Worm (Caenorhabditis elegans) whole organism, L1 larva: Measurements from ENCODE around the gene C43D7.7.
"Not testable (repeated sequence)": the region's sequence is repeated elsewhere in the genome, so short reads cannot be mapped to it uniquely, and the experiment has no call there.

Experiments
- C16A3.4 ChIP-seq: fragments of 150-350 bp; optimal IDR thresholded peaks from 2 replicates; lab custom pipeline; 2014; ENCODE audit warnings: missing biosample characterization, missing genetic modification characterization
- C34B4.2 ChIP-seq: sonication (generic microtip); optimal IDR thresholded peaks from 2 replicates; lab custom pipeline; 2017; ENCODE audit warnings: mild to moderate bottlenecking, missing genetic modification characterization, missing compliant biosample characterization
- F16B12.6 ChIP-seq: fragments of 150-350 bp; optimal IDR thresholded peaks from 2 replicates; lab custom pipeline; 2014; ENCODE audit warnings: missing biosample characterization, missing genetic modification characterization
- alr-1 ChIP-seq: fragments of 200-800 bp; sonication (Bioruptor generic); optimal IDR thresholded peaks from 2 replicates; lab custom pipeline; 2018; ENCODE audit warnings: borderline replicate concordance, mild to moderate bottlenecking, missing genetic modification characterization, missing compliant biosample characterization
- aly-2 ChIP-seq: fragments of 150-350 bp; optimal IDR thresholded peaks from 2 replicates; lab custom pipeline; 2014; ENCODE audit warnings: missing biosample characterization, missing genetic modification characterization
- ces-1 ChIP-seq: fragments of 150-350 bp; optimal IDR thresholded peaks from 2 replicates; lab custom pipeline; 2014; ENCODE audit warnings: missing biosample characterization, missing genetic modification reagents, missing genetic modification characterization
- dsc-1 ChIP-seq: sonication (generic microtip); optimal IDR thresholded peaks from 2 replicates; lab custom pipeline; 2016; ENCODE audit warnings: mild to moderate bottlenecking, missing genetic modification characterization, missing compliant biosample characterization
- efl-1 ChIP-seq, 4 experiments: fragments of 150-350 bp; optimal IDR thresholded peaks in 3 of 4; peaks in 1 of 4; 1 replicate in 1 of 4; 2 replicates in 3 of 4; lab custom pipeline; 2014; ENCODE audit warnings: missing biosample characterization in 2 of 4, missing genetic modification characterization in 2 of 4, missing genetic modification reagents in 2 of 4
- elt-2 ChIP-seq: sonication (generic microtip); optimal IDR thresholded peaks from 2 replicates; lab custom pipeline; 2016; ENCODE audit warnings: missing genetic modification characterization, mild to moderate bottlenecking, inconsistent platforms, missing compliant biosample characterization, missing genetic modification reagents
- fkh-4 ChIP-seq: sonication (generic microtip); optimal IDR thresholded peaks from 2 replicates; lab custom pipeline; 2016; ENCODE audit warnings: missing compliant biosample characterization, missing genetic modification characterization, borderline replicate concordance
- isw-1 ChIP-seq: fragments of 200-800 bp; sonication (Bioruptor generic); IDR thresholded peaks from 2 replicates; pipeline ENCODE4 v1.3.6; 2022; ENCODE audit warnings: missing genetic modification characterization, missing compliant biosample characterization
- jun-1 ChIP-seq: fragments of 150-350 bp; optimal IDR thresholded peaks from 2 replicates; lab custom pipeline; 2014; ENCODE audit warnings: missing biosample characterization, missing genetic modification reagents, missing genetic modification characterization
- lin-13 ChIP-seq: fragments of 150-350 bp; optimal IDR thresholded peaks from 2 replicates; lab custom pipeline; 2014; ENCODE audit warnings: missing biosample characterization, missing genetic modification reagents, missing genetic modification characterization
- lin-15B ChIP-seq: fragments of 150-350 bp; sonication (generic microtip); optimal IDR thresholded peaks from 3 replicates; lab custom pipeline; 2014; ENCODE audit warnings: missing biosample characterization, missing genetic modification characterization
- lin-35 ChIP-seq, 2 experiments: fragments of 150-350 bp; optimal IDR thresholded peaks; 2 replicates each; lab custom pipeline; 2014; ENCODE audit warnings: missing biosample characterization in 2 of 2, missing genetic modification characterization in 2 of 2, missing genetic modification reagents in 2 of 2
- mab-9 ChIP-seq: fragments of 200-800 bp; sonication (Bioruptor generic); IDR thresholded peaks from 2 replicates; pipeline ENCODE4 v1.3.6; 2022; ENCODE audit warnings: missing genetic modification reagents, missing genetic modification characterization, missing compliant biosample characterization
- mdl-1 ChIP-seq, 2 experiments: fragments of 150-350 bp; optimal IDR thresholded peaks; 2 replicates each; lab custom pipeline; 2014 to 2017; ENCODE audit warnings: missing biosample characterization in 2 of 2, missing genetic modification characterization in 2 of 2, inconsistent platforms in 1 of 2
- mep-1 ChIP-seq: fragments of 150-350 bp; optimal IDR thresholded peaks from 2 replicates; lab custom pipeline; 2014; ENCODE audit warnings: missing biosample characterization, missing genetic modification characterization
- nhr-28 ChIP-seq: fragments of 150-350 bp; optimal IDR thresholded peaks from 2 replicates; lab custom pipeline; 2014; ENCODE audit warnings: missing biosample characterization, missing genetic modification characterization
- nhr-71 ChIP-seq: sonication (generic microtip); optimal IDR thresholded peaks from 2 replicates; lab custom pipeline; 2016; ENCODE audit warnings: mild to moderate bottlenecking, missing genetic modification characterization, moderate library complexity, missing compliant biosample characterization
- pax-3 ChIP-seq: fragments of 200-800 bp; sonication (Bioruptor generic); optimal IDR thresholded peaks from 2 replicates; lab custom pipeline; 2018; ENCODE audit warnings: mild to moderate bottlenecking, missing genetic modification characterization, moderate library complexity, missing compliant biosample characterization
- snpc-4 ChIP-seq: fragments of 150-350 bp; optimal IDR thresholded peaks from 2 replicates; lab custom pipeline; 2014; ENCODE audit warnings: missing biosample characterization, missing genetic modification characterization
- sup-37 ChIP-seq: fragments of 200-800 bp; sonication (Bioruptor generic); optimal IDR thresholded peaks from 2 replicates; lab custom pipeline; 2018; ENCODE audit warnings: mild to moderate bottlenecking, missing genetic modification characterization, missing compliant biosample characterization
- swsn-7 ChIP-seq: sonication (generic microtip); optimal IDR thresholded peaks from 2 replicates; lab custom pipeline; 2016; ENCODE audit warnings: missing genetic modification characterization, missing compliant biosample characterization
- unc-30 ChIP-seq: sonication (generic microtip); optimal IDR thresholded peaks from 2 replicates; lab custom pipeline; 2017; ENCODE audit warnings: missing biosample characterization, missing genetic modification characterization
- unc-86 ChIP-seq: sonication (generic microtip); optimal IDR thresholded peaks from 2 replicates; lab custom pipeline; 2016; ENCODE audit warnings: missing genetic modification characterization, missing compliant biosample characterization
- vab-15 ChIP-seq: sonication (generic microtip); optimal IDR thresholded peaks from 2 replicates; lab custom pipeline; 2017; ENCODE audit warnings: missing genotype, mild to moderate bottlenecking, missing genetic modification characterization, missing compliant biosample characterization
- xbp-1 ChIP-seq: sonication (generic microtip); optimal IDR thresholded peaks from 2 replicates; lab custom pipeline; 2016; ENCODE audit warnings: missing genetic modification characterization, missing compliant biosample characterization
- zag-1 ChIP-seq: fragments of 150-350 bp; optimal IDR thresholded peaks from 2 replicates; lab custom pipeline; 2014; ENCODE audit warnings: missing biosample characterization, missing genetic modification characterization
- zip-4 ChIP-seq: fragments of 200-800 bp; sonication (Bioruptor generic); optimal IDR thresholded peaks from 2 replicates; lab custom pipeline; 2018; ENCODE audit warnings: mild to moderate bottlenecking, missing genetic modification characterization, moderate library complexity, missing compliant biosample characterization
- ztf-11 ChIP-seq, 2 experiments: sonication (generic microtip); optimal IDR thresholded peaks; 2 replicates each; lab custom pipeline; 2016 to 2017; ENCODE audit warnings: missing genetic modification characterization in 2 of 2, missing biosample characterization in 1 of 2, missing compliant biosample characterization in 1 of 2
- ztf-4 ChIP-seq: fragments of 150-350 bp; optimal IDR thresholded peaks from 2 replicates; lab custom pipeline; 2014; ENCODE audit warnings: missing biosample characterization, missing genetic modification characterization

Gene C43D7.7

DNA sequence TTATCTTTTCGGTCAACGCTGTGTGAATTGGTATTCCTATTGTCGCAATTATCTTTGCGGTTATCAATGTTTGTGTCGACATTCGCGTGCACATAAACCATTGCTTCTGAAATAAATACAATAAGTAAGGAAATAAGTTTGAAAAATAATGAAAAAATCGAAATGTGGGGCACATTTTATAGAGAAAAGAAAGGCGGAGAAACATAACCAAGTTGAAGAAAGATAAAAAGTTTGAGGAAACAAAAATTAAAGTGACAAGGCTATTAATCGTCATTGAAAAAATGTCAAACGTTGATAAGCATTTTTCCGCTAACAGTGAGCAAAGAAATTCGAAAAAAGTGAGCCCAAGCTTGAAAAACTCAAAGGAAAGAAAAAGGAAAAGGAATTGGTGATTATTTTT, 3.1 kb upstream of the C43D7.7 start, which contains the start of gene C43D7.4:
Gene C43D7.4 (minus strand): TSS at position 101 of the 400 bp plus-strand sequence.
- TF ChIP-seq mep-1 = no peak
- no peak for TF ChIP-seq swsn-7
- TF ChIP-seq zip-4 (GFP tag; lab: Kevin White, UChicago) = no peak
- TF ChIP-seq nhr-71 (tag; lab: Kevin White, UChicago) = no peak
- TF ChIP-seq unc-30 = no peak
- no peak for TF ChIP-seq snpc-4 (tag; lab: Kevin White, UChicago)

- TF ChIP-seq elt-2 (tag; lab: Kevin White, UChicago) (peak; percentile 25), dsc-1 (tag; lab: Kevin White, UChicago) (no peak)
- TF ChIP-seq, all 84 proteins: peak for 1
Observed at ce11 chrV:19320385-19320784, 1.1 kb upstream of the C43D7.7 start, which contains the start of gene sdz-6. Gene sdz-6 (plus strand): TSS chrV:19320613.

DNA sequence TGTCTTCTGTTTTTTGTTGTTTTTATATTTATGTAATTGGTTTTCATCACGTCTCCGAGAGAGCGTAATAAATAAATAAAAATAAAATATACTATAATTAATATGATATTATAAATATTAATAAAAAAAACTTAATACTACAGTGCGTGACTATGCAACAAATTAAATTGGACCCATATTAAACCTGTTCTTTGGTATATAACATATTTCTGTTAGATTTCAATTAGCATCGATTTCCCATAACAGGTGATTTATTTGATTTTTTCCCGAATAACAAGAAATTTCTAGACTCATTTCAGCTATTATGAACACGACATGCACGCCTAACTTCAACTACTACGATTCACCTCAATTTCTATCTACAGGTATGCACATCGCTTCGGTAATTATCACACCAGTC, 2.3 kb downstream of the C43D7.7 start, which contains the start of gene srh-208:
Gene srh-208 (plus strand): TSS at position 301 of the 400 bp plus-strand sequence.
- not testable (repeated sequence) for TF ChIP-seq sup-37 (GFP tag; lab: Kevin White, UChicago); aly-2 (tag; lab: Kevin White, UChicago); ztf-11 (tag; optimal IDR thresholded peaks at IDR 0.05; lab: Kevin White, UChicago)

- TF ChIP-seq lin-35 (GFP tag; optimal IDR thresholded peaks at IDR 0.05; lab: Kevin White, UChicago) = no peak
- no peak for TF ChIP-seq vab-15 (tag; lab: Kevin White, UChicago)
- TF ChIP-seq fkh-4 (tag; lab: Kevin White, UChicago) = no peak
- no peak for TF ChIP-seq zag-1 (tag; lab: Kevin White, UChicago)
- no peak for TF ChIP-seq nhr-28 (tag; lab: Kevin White, UChicago)
- TF ChIP-seq lin-15B (tag; lab: Kevin White, UChicago) = no peak
- no peak for TF ChIP-seq alr-1 (tag; lab: Kevin White, UChicago)
- TF ChIP-seq mdl-1 (tag; optimal IDR thresholded peaks at IDR 0.05; lab: Kevin White, UChicago) = no peak
Observed at ce11 chrV:19312975-19313374, 6.3 kb downstream of the C43D7.7 start, which contains the start of gene fbxb-64. Gene fbxb-64 (plus strand): TSS chrV:19313275.

ce11 chrV:19311391-19311790, 7.9 kb downstream of the C43D7.7 start, which contains the start of gene C43D7.8:
Gene C43D7.8 (minus strand): TSS chrV:19311491.
- TF ChIP-seq fkh-4 (tag; lab: Kevin White, UChicago) (no peak), unc-86 (tag; lab: Kevin White, UChicago) (no peak), mab-9 (no peak), lin-35 (GFP tag; optimal IDR thresholded peaks at IDR 0.05; lab: Kevin White, UChicago) (no peak), zag-1 (tag; lab: Kevin White, UChicago) (no peak), nhr-71 (tag; lab: Kevin White, UChicago) (no peak), xbp-1 (tag; lab: Kevin White, UChicago) (no peak), ces-1 (GFP tag; lab: Kevin White, UChicago) (no peak), jun-1 (tag; lab: Kevin White, UChicago) (no peak), C16A3.4 (tag; lab: Kevin White, UChicago) (no peak), lin-13 (GFP tag; lab: Kevin White, UChicago) (no peak), pax-3 (tag; lab: Kevin White, UChicago) (no peak)
- TF ChIP-seq, all 84 proteins: peak for 0

DNA sequence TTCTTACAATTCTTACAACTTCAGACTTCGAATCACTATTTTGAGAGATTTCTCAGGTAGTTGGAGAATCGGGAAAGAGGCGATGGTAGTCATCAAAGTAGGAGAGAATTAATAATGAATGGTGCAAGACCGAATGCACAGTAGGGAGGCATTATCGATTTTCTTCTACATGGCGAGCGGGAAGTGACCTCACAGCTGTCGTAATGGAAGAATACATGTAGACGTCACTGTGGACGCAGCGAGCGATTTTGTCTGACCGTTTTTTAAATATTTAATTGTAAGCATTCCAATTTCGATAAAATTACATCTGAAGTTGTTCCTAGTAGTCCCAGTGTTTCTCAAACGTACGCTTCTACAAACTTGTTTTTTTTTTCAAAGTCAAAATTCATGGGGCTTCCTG, 9.7 kb downstream of the C43D7.7 start, which contains the start of gene F55C9.11:
Gene F55C9.11 (minus strand): TSS at position 101 of the 400 bp plus-strand sequence.
- TF ChIP-seq F16B12.6 (tag; lab: Kevin White, UChicago) (no peak), isw-1 (GFP tag; lab: Robert Waterston, UW) (no peak), ztf-4 (tag; lab: Kevin White, UChicago) (no peak), efl-1 (optimal IDR thresholded peaks at IDR 0.05; lab: Kevin White, UChicago) (no peak), efl-1 (GFP tag; optimal IDR thresholded peaks at IDR 0.05 in 1 of 2; lab: Kevin White, UChicago) (peak in 1 of 2 experiments; percentile 77), C34B4.2 (tag; lab: Kevin White, UChicago) (no peak), C16A3.4 (tag; lab: Kevin White, UChicago) (no peak)
